Fruit fly (Drosophila melanogaster): Measurements from ENCODE around the gene Fur1.
A peak's percentile ranks its signal among the peaks of the same experiment; 100 is the strongest.

Fur1 gene

dm6 chr3R:25489685-25490084 lies 16.8 kb upstream of the Fur1 start (continued):
- TF ChIP-seq ase (GFP tag; IDR thresholded peaks at IDR 0.05), result no peak
- no peak for TF ChIP-seq CG3995 (GFP tag; optimal IDR thresholded peaks at IDR 0.05)
- no peak for TF ChIP-seq CG17385 (GFP tag; optimal IDR thresholded peaks at IDR 0.05)
- no peak for TF ChIP-seq Spps (tag; optimal IDR thresholded peaks at IDR 0.05)
- no peak for TF ChIP-seq Six4 (GFP tag; optimal IDR thresholded peaks at IDR 0.05)
- TF ChIP-seq Hr51 (GFP tag; optimal IDR thresholded peaks at IDR 0.05), result no peak
- TF ChIP-seq CG12155 (GFP tag; optimal IDR thresholded peaks at IDR 0.05), result no peak
- TF ChIP-seq salm (tag; optimal IDR thresholded peaks at IDR 0.05), result no peak
- TF ChIP-seq CG9932 (GFP tag; IDR thresholded peaks at IDR 0.05), result no peak
- no peak for TF ChIP-seq CG2875 (GFP tag; optimal IDR thresholded peaks at IDR 0.05)
- no peak for TF ChIP-seq jing (GFP tag; optimal IDR thresholded peaks at IDR 0.05)
- no peak for TF ChIP-seq CG4854 (GFP tag; optimal IDR thresholded peaks at IDR 0.05)
- TF ChIP-seq otp (GFP tag; IDR thresholded peaks at IDR 0.05), result no peak
- TF ChIP-seq kay (GFP tag; optimal IDR thresholded peaks at IDR 0.05), result no peak
- no peak for TF ChIP-seq wor (GFP tag; IDR thresholded peaks at IDR 0.05)
- TF ChIP-seq crol (GFP tag; IDR thresholded peaks at IDR 0.05), result no peak
- no peak for TF ChIP-seq CG43689 (GFP tag; IDR thresholded peaks at IDR 0.05)
- TF ChIP-seq CG17802 (tag; optimal IDR thresholded peaks at IDR 0.05), result no peak
- no peak for TF ChIP-seq Dip2 (GFP tag; IDR thresholded peaks at IDR 0.05)
- TF ChIP-seq Ets97D (GFP tag; optimal IDR thresholded peaks at IDR 0.05), result no peak
- TF ChIP-seq CG8944 (GFP tag; optimal IDR thresholded peaks at IDR 0.05), result no peak
- TF ChIP-seq Awh (GFP tag; IDR thresholded peaks at IDR 0.05), result no peak
- no peak for TF ChIP-seq CG32772 (GFP tag; IDR thresholded peaks at IDR 0.05)
- no peak for TF ChIP-seq run (tag; optimal IDR thresholded peaks at IDR 0.05)
- no peak for TF ChIP-seq fu2 (GFP tag; optimal IDR thresholded peaks at IDR 0.05)
- TF ChIP-seq lmd (GFP tag; IDR thresholded peaks at IDR 0.05), result no peak
- no peak for TF ChIP-seq pho (GFP tag; optimal IDR thresholded peaks at IDR 0.05)
- no peak for TF ChIP-seq CG4730 (GFP tag; IDR thresholded peaks at IDR 0.05)
- TF ChIP-seq gsb (GFP tag; IDR thresholded peaks at IDR 0.05), result no peak
- no peak for TF ChIP-seq nmo (GFP tag; optimal IDR thresholded peaks at IDR 0.05)
- no peak for TF ChIP-seq CG15073 (GFP tag; optimal IDR thresholded peaks at IDR 0.05)
- no peak for TF ChIP-seq CG7372 (GFP tag; IDR thresholded peaks at IDR 0.05)
- TF ChIP-seq HLH54F (GFP tag; optimal IDR thresholded peaks at IDR 0.05), result no peak
- TF ChIP-seq CG30431 (GFP tag; optimal IDR thresholded peaks at IDR 0.05), result no peak
- TF ChIP-seq CG12219 (GFP tag; optimal IDR thresholded peaks at IDR 0.05), result no peak
- no peak for TF ChIP-seq Lim3 (GFP tag; IDR thresholded peaks at IDR 0.05)
- TF ChIP-seq CG9817 (tag; optimal IDR thresholded peaks at IDR 0.05), result no peak
- TF ChIP-seq CG15269 (tag; optimal IDR thresholded peaks at IDR 0.05), result no peak
- no peak for TF ChIP-seq CG15514 (GFP tag; optimal IDR thresholded peaks at IDR 0.05)
- TF ChIP-seq sr (GFP tag; IDR thresholded peaks at IDR 0.05), result no peak
- TF ChIP-seq CkIIα-i1 (GFP tag; IDR thresholded peaks at IDR 0.05), result no peak
- no peak for TF ChIP-seq CG10209 (GFP tag; optimal IDR thresholded peaks at IDR 0.05)
- no peak for TF ChIP-seq cg (GFP tag; optimal IDR thresholded peaks at IDR 0.05)
- TF ChIP-seq org-1 (GFP tag; optimal IDR thresholded peaks at IDR 0.05), result no peak
- no peak for TF ChIP-seq CG7745 (tag; optimal IDR thresholded peaks at IDR 0.05)
- TF ChIP-seq nom (GFP tag; optimal IDR thresholded peaks at IDR 0.05), result no peak
- TF ChIP-seq CG13287 (GFP tag; IDR thresholded peaks at IDR 0.05; ENCODE audit: partially characterized antibody), result peak; percentile 52
- TF ChIP-seq Aef1 (GFP tag; IDR thresholded peaks at IDR 0.05), result no peak
- TF ChIP-seq CG17568 (GFP tag; optimal IDR thresholded peaks at IDR 0.05), result no peak
- no peak for TF ChIP-seq CG12236 (GFP tag; optimal IDR thresholded peaks at IDR 0.05)
- no peak for TF ChIP-seq CG14965 (GFP tag; optimal IDR thresholded peaks at IDR 0.05; ENCODE audit: borderline replicate concordance)
- TF ChIP-seq CG18476 (GFP tag; optimal IDR thresholded peaks at IDR 0.05), result no peak
- no peak for TF ChIP-seq Ptx1 (GFP tag; IDR thresholded peaks at IDR 0.05)
